Worm (Caenorhabditis elegans) whole organism, mixed stage, embryonic: Measurements from ENCODE around the gene T14G8.3.

Experiments
- M03D4.4 ChIP-seq: sonication (generic microtip); optimal IDR thresholded peaks from 2 replicates; lab custom pipeline; 2017; ENCODE audit warnings: mild to moderate bottlenecking, missing genetic modification characterization, missing compliant biosample characterization
- bed-3 ChIP-seq: fragments of 200-800 bp; sonication (Bioruptor generic); optimal IDR thresholded peaks from 3 replicates; lab custom pipeline; 2018; ENCODE audit warnings: mild to moderate bottlenecking, missing genetic modification characterization, moderate library complexity, missing compliant biosample characterization
- cnd-1 ChIP-seq: fragments of 200-800 bp; sonication (Bioruptor generic); optimal IDR thresholded peaks from 2 replicates; lab custom pipeline; 2018; ENCODE audit warnings: mild to moderate bottlenecking, missing genetic modification characterization, missing compliant biosample characterization
- drap-1 ChIP-seq: fragments of 200-800 bp; sonication (Bioruptor generic); optimal IDR thresholded peaks from 3 replicates; lab custom pipeline; 2018; ENCODE audit warnings: mild to moderate bottlenecking, missing genetic modification characterization, missing compliant biosample characterization
- elt-1 ChIP-seq: sonication (generic microtip); optimal IDR thresholded peaks from 2 replicates; lab custom pipeline; 2017; ENCODE audit warnings: missing genetic modification characterization, mild to moderate bottlenecking, missing compliant biosample characterization, antibody characterized with exemption, moderate library complexity, borderline replicate concordance; ENCODE audit not compliant: insufficient read depth
- elt-3 ChIP-seq: fragments of 150-350 bp; optimal IDR thresholded peaks from 2 replicates; lab custom pipeline; 2014; ENCODE audit warnings: missing biosample characterization, missing genetic modification characterization
- hlh-1 ChIP-seq: fragments of 150-350 bp; optimal IDR thresholded peaks from 2 replicates; lab custom pipeline; 2014; ENCODE audit warnings: missing biosample characterization, missing genetic modification reagents, missing genetic modification characterization
- lin-13 ChIP-seq: fragments of 150-350 bp; optimal IDR thresholded peaks from 2 replicates; lab custom pipeline; 2014; ENCODE audit warnings: missing biosample characterization, missing genetic modification characterization
- lsy-2 ChIP-seq: fragments of 150-350 bp; optimal IDR thresholded peaks from 2 replicates; lab custom pipeline; 2014; ENCODE audit warnings: missing biosample characterization, missing genetic modification characterization
- nhr-76 ChIP-seq: sonication (generic microtip); optimal IDR thresholded peaks from 2 replicates; lab custom pipeline; 2017; ENCODE audit warnings: missing biosample characterization, missing genetic modification characterization
- unc-62 ChIP-seq: fragments of 150-350 bp; optimal IDR thresholded peaks from 2 replicates; lab custom pipeline; 2014; ENCODE audit warnings: missing biosample characterization, missing genetic modification reagents, missing genetic modification characterization
- zip-8 ChIP-seq: fragments of 150-350 bp; optimal IDR thresholded peaks from 2 replicates; lab custom pipeline; 2014; ENCODE audit warnings: missing biosample characterization, missing genetic modification characterization
- ztf-11 ChIP-seq: fragments of 150-350 bp; optimal IDR thresholded peaks from 2 replicates; lab custom pipeline; 2014; ENCODE audit warnings: missing biosample characterization, missing genetic modification characterization

DNA sequence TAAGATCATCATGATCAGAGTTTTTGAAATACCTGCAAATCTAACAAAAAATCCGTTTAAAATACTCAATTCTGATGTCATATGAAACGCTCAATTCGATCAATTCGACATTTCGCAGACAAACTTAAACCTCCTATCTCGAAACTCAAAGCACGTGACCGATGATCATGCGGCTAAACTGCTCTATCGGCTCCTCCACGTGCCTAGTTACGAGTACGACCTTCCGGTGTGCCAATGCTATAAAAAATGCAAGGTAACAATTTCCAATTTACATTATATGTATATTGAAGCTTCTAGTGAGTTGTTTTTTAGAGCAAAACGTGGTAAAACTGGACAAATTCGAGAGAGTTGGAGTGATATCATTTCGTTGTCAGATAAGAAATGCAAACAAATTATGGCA is 50.2 kb downstream of the T14G8.3 start:
- TF ChIP-seq elt-3 (tag; lab: Kevin White, UChicago) (no peak), zip-8 (tag; lab: Kevin White, UChicago) (no peak), ztf-11 (tag; lab: Kevin White, UChicago) (no peak), elt-1 (tag; lab: Kevin White, UChicago) (no peak), hlh-1 (tag; lab: Kevin White, UChicago) (no peak), drap-1 (GFP tag; lab: Kevin White, UChicago) (no peak), lin-13 (tag; lab: Kevin White, UChicago) (no peak), M03D4.4 (tag; lab: Kevin White, UChicago) (no peak), lsy-2 (no peak), cnd-1 (tag; lab: Kevin White, UChicago) (no peak), bed-3 (GFP tag; lab: Kevin White, UChicago) (no peak), nhr-76 (no peak), unc-62 (GFP tag; lab: Kevin White, UChicago) (no peak)
